Worm (Caenorhabditis elegans) whole organism, L4/young adult: ENCODE data around the gene K03B4.6.
A peak's percentile ranks its signal among the peaks of the same experiment; 100 is the strongest.

Experiments
- W03F9.2 ChIP-seq: fragments of 150-350 bp; optimal IDR thresholded peaks from 2 replicates; lab custom pipeline; 2014; ENCODE audit warnings: missing biosample characterization, missing genetic modification characterization
- dao-5 ChIP-seq: sonication (generic microtip); optimal IDR thresholded peaks from 2 replicates; lab custom pipeline; 2016; ENCODE audit warnings: missing genotype, missing genetic modification characterization, moderate library complexity, missing compliant biosample characterization
- him-1 ChIP-seq: sonication (generic microtip); optimal IDR thresholded peaks from 2 replicates; lab custom pipeline; 2016; ENCODE audit warnings: missing genotype, missing genetic modification reagents, missing genetic modification characterization, missing compliant biosample characterization

The K03B4.6 gene

DNA sequence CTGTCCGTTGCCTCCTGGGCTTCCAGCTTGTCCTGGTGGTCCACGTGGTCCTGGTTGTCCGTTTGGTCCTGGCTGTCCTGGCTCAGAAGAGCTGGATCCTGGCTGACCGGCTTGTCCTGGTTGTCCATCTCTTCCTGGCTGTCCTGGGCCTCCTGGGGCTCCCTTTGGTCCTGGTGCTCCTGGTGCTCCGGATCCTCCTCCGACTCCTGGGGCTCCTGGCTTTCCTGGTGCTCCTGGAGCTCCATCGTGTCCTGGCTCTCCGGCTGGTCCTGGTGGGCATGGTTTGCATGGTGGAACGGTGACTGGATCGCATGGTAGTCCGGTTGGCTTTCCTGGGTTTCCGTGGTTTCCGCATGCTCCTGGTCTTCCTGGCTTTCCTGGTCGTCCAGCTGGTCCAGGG is 22.9 kb downstream of the K03B4.6 start:
- TF ChIP-seq dao-5 (no peak), him-1 (tag; lab: Kevin White, UChicago) (no peak), W03F9.2 (no peak)

DNA sequence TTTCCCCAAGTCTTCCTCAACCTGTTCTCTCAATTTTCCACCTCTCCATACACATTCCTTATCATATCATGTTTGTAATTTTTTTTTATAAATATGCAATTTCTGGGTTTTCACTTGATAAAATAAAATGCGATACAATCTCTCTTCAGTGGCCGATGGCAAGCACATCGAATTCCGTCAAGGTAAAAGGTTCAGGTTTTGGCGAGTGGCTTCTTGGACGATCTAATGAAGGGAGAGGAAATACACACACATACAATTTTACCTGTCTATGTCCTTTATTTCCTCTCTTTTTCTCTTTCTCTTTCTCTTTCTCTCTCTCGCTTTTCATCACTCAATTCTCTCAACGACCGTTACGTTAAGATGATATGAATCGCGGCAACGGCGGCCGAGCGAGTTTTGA is 24.5 kb downstream of the K03B4.6 start:
- no peak for TF ChIP-seq him-1 (tag; lab: Kevin White, UChicago)
- no peak for TF ChIP-seq W03F9.2
- TF ChIP-seq dao-5, result no peak

DNA sequence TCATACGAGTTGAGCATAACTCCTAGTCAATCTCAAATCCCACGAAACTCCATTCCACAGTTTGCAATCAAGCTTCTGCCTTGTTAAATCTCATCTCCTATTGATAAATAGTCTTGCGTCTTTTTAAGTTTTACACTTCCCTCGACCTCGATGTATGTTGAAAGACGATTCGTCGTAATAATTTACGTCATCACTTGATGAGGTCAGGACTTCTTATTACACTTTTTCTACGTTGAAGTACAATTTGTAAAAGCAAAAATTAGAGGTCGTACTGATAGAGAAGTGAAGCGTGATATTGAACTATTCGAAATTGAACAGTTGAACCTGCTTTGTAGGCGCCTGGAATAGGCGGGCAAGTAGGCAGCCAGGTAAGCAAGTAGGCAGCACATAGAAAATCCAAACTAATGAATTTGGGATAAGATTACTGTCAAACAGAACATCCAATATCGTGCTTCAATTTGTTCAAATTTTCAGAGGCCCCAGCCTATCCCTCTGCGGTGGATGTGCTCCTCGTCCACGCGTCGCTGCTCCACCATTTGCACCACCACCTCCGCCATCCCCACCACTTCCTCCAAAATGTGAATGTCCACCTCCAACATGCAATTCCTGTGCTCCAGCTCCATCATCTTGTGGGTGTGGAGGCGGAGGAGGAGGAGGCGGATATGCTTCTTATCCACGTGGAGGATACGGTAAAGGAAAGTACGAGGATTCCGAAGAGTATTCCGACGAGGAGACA is 26.2 kb downstream of the K03B4.6 start:
- TF ChIP-seq W03F9.2 (no peak), him-1 (tag; lab: Kevin White, UChicago) (no peak), dao-5 (no peak)

DNA sequence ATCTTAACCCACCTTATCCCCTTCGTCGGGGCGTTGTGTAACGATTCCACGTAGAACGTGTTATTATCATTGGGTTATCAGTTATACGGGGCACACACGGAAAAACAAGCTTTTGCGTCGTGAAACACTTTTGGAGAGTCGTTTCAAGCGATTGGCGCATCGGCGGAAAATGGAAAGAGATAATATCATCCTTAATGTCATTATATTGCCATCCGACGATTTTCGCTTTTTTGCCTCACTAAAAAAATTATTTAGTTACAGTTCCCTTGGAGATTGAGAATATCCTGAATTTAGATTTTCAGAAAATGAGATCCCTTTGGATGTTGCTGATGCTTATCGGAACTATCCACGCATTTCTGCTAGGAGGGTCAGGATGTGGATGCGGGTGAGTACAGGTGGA is 27.5 kb downstream of the K03B4.6 start, which contains the start of gene F41F3.8:
Gene F41F3.8, plus strand, starts transcription at position 301 of the 400 bp plus-strand sequence.
- TF ChIP-seq him-1 (tag; lab: Kevin White, UChicago), result no peak
- no peak for TF ChIP-seq W03F9.2
- no peak for TF ChIP-seq dao-5

DNA sequence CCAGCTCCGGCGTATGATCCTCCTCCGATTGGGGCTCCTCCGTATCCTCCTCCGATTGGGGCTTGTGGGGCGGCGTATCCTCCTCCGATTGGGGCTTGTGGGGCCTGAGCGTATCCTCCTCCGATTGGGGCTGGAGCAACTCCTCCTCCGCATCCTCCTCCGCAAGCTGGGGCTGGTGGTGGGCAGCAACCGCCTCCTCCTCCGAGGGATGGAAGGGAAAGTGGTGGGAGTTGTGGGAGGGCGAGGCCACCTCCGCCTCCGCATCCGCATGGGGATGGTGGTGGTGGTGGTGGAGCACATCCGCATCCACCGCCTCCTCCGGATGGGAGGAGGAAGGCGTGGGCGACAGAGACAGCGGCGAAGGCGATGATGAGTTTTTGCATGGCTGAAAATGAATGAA is 28.1 kb downstream of the K03B4.6 start, which contains the start of gene F41F3.3:
Gene F41F3.3, minus strand, starts transcription at position 383 of the 400 bp plus-strand sequence.
- TF ChIP-seq W03F9.2, result no peak
- TF ChIP-seq him-1 (tag; lab: Kevin White, UChicago), result no peak
- no peak for TF ChIP-seq dao-5

DNA sequence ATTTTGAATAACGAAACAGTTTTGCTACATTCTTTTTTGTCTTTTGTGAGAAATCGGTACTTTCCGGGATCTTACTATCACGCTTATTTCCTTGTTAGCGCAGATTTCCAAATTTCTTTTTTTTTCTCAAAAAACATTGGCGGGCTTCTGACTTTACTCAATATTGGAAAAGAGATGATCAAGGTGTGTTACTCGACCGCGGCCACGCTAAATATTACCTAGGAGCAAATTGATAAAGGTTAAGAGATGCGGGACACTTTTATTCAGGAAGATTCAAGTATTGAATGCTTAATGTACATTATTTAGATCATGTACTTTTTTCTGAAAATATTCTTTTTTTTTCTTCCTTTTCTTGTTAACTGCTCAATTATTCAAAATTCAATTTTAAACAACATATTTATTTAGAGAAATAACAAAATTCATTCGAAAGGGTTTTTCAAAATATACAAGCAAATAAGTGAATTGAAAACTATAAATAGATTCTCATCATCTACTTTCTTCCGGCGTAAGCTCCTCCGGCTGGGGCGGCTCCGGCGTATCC is 28.6 kb downstream of the K03B4.6 start:
- TF ChIP-seq him-1 (tag; lab: Kevin White, UChicago) (no peak), dao-5 (no peak), W03F9.2 (no peak)

DNA sequence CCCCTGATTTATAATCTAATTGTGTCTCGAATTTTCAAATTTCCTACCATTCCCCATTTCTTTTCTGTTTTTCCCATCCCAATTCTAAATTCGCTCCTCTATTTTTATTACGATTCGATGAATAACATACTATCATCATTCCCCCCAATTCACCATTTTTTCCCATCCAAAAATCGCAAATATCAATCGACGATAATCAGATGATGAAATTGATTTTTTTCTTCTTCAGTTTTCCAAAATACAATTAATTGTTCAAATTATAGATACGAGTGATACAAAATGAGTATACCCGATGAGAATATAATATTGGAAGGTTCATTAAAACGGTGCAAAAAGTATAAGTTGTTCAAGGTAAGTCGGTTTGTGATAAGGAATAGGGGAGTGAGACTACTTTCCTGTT is 33.3 kb downstream of the K03B4.6 start, which contains the start of gene soc-1:
Gene soc-1, plus strand, starts transcription at position 262 of the 400 bp plus-strand sequence.
- TF ChIP-seq dao-5 (no peak), him-1 (tag; lab: Kevin White, UChicago) (no peak), W03F9.2 (no peak)

DNA sequence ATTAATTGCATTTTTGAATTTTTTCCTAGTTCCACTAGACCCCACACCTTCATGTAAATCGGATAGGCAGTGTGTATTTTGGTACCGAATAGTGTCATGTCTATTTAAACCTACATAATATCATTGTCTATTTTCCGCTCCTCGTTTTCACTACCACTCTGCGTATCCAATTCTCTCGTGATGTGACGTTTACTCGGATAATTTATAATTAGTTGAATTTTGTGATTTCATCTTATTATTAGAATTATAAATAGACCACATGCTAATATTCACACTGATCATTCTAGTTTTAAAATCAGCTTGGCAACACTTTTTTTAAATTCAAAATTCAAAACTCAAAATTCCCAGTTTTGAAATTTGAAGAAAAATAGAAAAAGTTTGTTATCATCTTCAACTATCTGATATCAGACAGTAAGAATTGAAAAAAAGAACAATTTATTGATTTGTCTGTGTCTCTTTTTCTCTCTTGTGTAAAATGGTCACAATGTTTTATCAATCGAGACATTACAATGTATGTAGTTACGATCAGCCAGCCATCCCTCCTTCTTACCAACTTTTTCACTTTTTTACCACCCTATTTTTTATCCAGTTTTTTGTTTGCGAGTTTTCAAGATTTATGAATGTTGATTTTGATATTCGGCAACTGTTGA is 35.4 kb downstream of the K03B4.6 start:
- TF ChIP-seq W03F9.2, result peak; percentile 4
- TF ChIP-seq dao-5, result no peak
- no peak for TF ChIP-seq him-1 (tag; lab: Kevin White, UChicago)

DNA sequence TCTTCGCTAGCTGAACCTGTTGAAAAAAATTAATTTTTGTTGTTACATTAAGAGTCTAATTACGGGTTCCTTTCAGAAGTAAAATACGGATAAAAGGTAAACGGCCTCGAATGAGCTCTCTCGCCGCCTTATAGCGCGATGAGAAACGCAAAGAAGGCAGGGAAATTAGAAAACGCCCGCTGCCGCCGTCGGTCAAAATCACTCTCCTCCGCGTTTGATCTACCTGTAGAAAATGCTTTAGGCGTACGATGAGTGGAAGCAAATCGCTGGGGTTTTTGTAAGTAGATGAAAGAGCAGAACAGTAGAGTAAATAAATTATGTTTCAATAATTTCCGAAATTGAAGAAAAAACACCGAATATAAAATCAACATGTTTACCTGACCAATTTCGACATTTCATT is 38.8 kb downstream of the K03B4.6 start:
- TF ChIP-seq W03F9.2, result no peak
- no peak for TF ChIP-seq dao-5
- no peak for TF ChIP-seq him-1 (tag; lab: Kevin White, UChicago)

DNA sequence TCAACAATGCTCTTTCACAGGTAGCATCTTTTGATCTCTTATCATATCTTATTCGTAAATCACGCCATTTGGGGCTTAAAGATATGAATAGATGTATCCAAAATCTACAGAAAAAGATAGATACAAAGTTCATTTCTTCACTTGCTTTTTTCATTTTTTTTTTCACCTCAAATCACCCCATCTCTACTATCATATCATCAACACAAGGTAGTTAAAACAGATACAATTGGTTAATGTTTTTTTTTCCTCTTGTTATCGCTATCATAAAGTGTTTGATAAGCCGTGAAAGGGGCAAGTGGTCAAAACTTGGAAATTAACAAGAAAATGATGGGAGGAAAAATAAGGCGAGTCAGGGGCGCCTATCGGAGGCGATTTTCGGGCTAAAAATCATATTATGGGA is 45.7 kb downstream of the K03B4.6 start:
- no peak for TF ChIP-seq him-1 (tag; lab: Kevin White, UChicago)
- TF ChIP-seq W03F9.2, result no peak
- no peak for TF ChIP-seq dao-5

DNA sequence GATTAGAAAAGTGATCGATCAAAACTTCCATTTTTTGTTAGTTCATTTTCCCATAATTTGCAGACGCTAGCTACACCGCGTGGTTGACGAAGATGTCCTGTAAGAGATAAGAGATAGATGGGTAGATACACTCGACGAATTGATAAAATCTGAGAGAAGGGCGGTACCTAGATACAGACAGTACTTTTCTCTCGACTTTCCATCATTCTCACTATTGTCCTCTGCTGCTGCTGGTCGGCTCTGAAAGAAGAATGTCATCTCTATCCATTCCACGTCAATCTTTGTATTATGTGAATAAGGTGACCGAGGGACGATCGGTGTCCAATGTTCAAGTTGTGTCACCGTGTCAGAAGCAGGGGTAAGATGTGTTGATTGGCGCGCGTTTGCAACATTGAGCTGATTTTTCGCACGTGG is 47.5 kb downstream of the K03B4.6 start, which contains the start of gene pmt-2:
Gene pmt-2, plus strand, starts transcription at position 64 of the 414 bp plus-strand sequence.
- no peak for TF ChIP-seq dao-5
- TF ChIP-seq him-1 (tag; lab: Kevin White, UChicago), result no peak
- TF ChIP-seq W03F9.2, result no peak

DNA sequence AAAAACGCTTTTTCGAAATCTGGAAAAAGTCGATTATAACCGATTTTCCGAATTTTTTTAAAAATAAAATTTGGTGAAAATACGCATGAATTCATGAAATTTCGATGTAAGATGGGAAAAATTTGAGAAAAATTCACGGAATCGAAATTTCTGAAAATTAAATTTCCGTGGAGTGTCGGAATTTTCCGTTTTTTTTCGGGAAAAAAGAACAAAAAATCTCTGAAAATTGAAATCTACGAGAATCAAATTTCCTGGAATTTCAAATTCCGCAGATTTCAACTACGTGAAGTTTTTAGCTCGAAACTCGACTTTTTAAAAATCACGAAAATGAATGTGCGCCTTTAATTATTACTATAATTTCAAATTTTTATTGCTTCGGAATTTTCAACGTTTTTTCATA is 49.6 kb downstream of the K03B4.6 start:
- TF ChIP-seq W03F9.2, result no peak
- TF ChIP-seq him-1 (tag; lab: Kevin White, UChicago), result no peak
- TF ChIP-seq dao-5, result no peak
